Fruit fly (Drosophila melanogaster): ENCODE data around the gene Pdha.

Pdha gene

dm6 chrX:4686150-4686549, 15.9 kb upstream of the Pdha start (continued):
- TF ChIP-seq lmd (GFP tag; IDR thresholded peaks at IDR 0.05) = no peak
- TF ChIP-seq Atf6 (GFP tag; IDR thresholded peaks at IDR 0.05) = no peak
- no peak for TF ChIP-seq Antp (GFP tag; optimal IDR thresholded peaks at IDR 0.05)
- peak in 1 of 2 experiments; percentile 46 for TF ChIP-seq Pdp1 (GFP tag; optimal IDR thresholded peaks at IDR 0.05)
- TF ChIP-seq CG9215 (GFP tag; IDR thresholded peaks at IDR 0.05) = no peak
- TF ChIP-seq fd3F (GFP tag; optimal IDR thresholded peaks at IDR 0.05) = no peak
- TF ChIP-seq HmgZ (tag; optimal IDR thresholded peaks at IDR 0.05) = peak; percentile 36
- TF ChIP-seq CG2875 (GFP tag; optimal IDR thresholded peaks at IDR 0.05) = no peak
- peak in 1 of 3 experiments; percentile 58 for TF ChIP-seq lola (GFP tag; optimal IDR thresholded peaks at IDR 0.05)
- 0 out of 3 replicates have a peak, but pooled peaks have one; percentile 24 for TF ChIP-seq CG6791 (GFP tag; IDR thresholded peaks at IDR 0.05; ENCODE audit: partially characterized antibody)
- TF ChIP-seq CG6254 (GFP tag; optimal IDR thresholded peaks at IDR 0.05) = no peak
- peak; percentile 11 for TF ChIP-seq exex (tag; optimal IDR thresholded peaks at IDR 0.05)
- no peak for TF ChIP-seq esg (GFP tag; conservative IDR thresholded peaks at IDR 0.05)
- TF ChIP-seq vnd (GFP tag; IDR thresholded peaks at IDR 0.05; ENCODE audit: partially characterized antibody) = no peak
- TF ChIP-seq nau (GFP tag; optimal IDR thresholded peaks at IDR 0.05) = no peak
- TF ChIP-seq cwo (GFP tag; optimal IDR thresholded peaks at IDR 0.05) = no peak
- TF ChIP-seq dmrt11E (tag; optimal IDR thresholded peaks at IDR 0.05) = no peak
- no peak for TF ChIP-seq sisA (GFP tag; IDR thresholded peaks at IDR 0.05)
- TF ChIP-seq ATbp (GFP tag; optimal IDR thresholded peaks at IDR 0.05) = no peak
- no peak for TF ChIP-seq CHES-1-like (GFP tag; optimal IDR thresholded peaks at IDR 0.05)
- no peak for TF ChIP-seq Deaf1 (tag; optimal IDR thresholded peaks at IDR 0.05)
- TF ChIP-seq MBD-R2 (GFP tag; IDR thresholded peaks at IDR 0.05) = peak; percentile 20; the same call in 1 of the 2 replicates
- no peak for TF ChIP-seq eyg (GFP tag; optimal IDR thresholded peaks at IDR 0.05)
- TF ChIP-seq CG12155 (GFP tag; optimal IDR thresholded peaks at IDR 0.05) = no peak
- peak; percentile 76 for TF ChIP-seq sens (GFP tag)
- no peak for TF ChIP-seq CG14860 (GFP tag; IDR thresholded peaks at IDR 0.05; ENCODE audit: partially characterized antibody)
- no peak for TF ChIP-seq Bgb (GFP tag; IDR thresholded peaks at IDR 0.05; ENCODE audit: partially characterized antibody)
- TF ChIP-seq nmo (GFP tag; optimal IDR thresholded peaks at IDR 0.05) = no peak
- TF ChIP-seq CG1832 (GFP tag; optimal IDR thresholded peaks at IDR 0.05) = peak; percentile 91
- TF ChIP-seq Six4 (GFP tag; optimal IDR thresholded peaks at IDR 0.05) = no peak
- no peak for TF ChIP-seq CG2712 (tag; optimal IDR thresholded peaks at IDR 0.05)
- TF ChIP-seq knrl (GFP tag; IDR thresholded peaks at IDR 0.05; ENCODE audit: partially characterized antibody) = no peak
- no peak for TF ChIP-seq zf30C (GFP tag; optimal IDR thresholded peaks at IDR 0.05)
- peak; percentile 4 for TF ChIP-seq NfI (GFP tag; optimal IDR thresholded peaks at IDR 0.05)
- peak; percentile 23 for TF ChIP-seq sug (tag; optimal IDR thresholded peaks at IDR 0.05)
- TF ChIP-seq CG5953 (GFP tag; IDR thresholded peaks at IDR 0.05) = no peak
- TF ChIP-seq Sry-δ (GFP tag; optimal IDR thresholded peaks at IDR 0.05) = no peak
- no peak for TF ChIP-seq CG9609 (GFP tag; optimal IDR thresholded peaks at IDR 0.05)
- no peak for TF ChIP-seq unpg (GFP tag; optimal IDR thresholded peaks at IDR 0.05)
- TF ChIP-seq CG14667 (GFP tag; IDR thresholded peaks at IDR 0.05) = no peak
- TF ChIP-seq CG3163 (GFP tag; optimal IDR thresholded peaks at IDR 0.05) = no peak
- no peak for TF ChIP-seq unc-4 (GFP tag; IDR thresholded peaks at IDR 0.05; ENCODE audit: partially characterized antibody)
- TF ChIP-seq CTCF (GFP tag; optimal IDR thresholded peaks at IDR 0.05) = no peak
- TF ChIP-seq CG13296 (GFP tag; optimal IDR thresholded peaks at IDR 0.05) = peak; percentile 11
- TF ChIP-seq disco-r (GFP tag; optimal IDR thresholded peaks at IDR 0.05) = no peak
- TF ChIP-seq CG13123 (GFP tag; optimal IDR thresholded peaks at IDR 0.05) = no peak
- TF ChIP-seq Ets65A (GFP tag) = no peak
- TF ChIP-seq sob (GFP tag; IDR thresholded peaks at IDR 0.05) = no peak
- TF ChIP-seq tap (tag; optimal IDR thresholded peaks at IDR 0.05) = no peak
- peak; percentile 68 for TF ChIP-seq Nf-YB (GFP tag; optimal IDR thresholded peaks at IDR 0.05)
- no peak for TF ChIP-seq CG12071 (GFP tag; optimal IDR thresholded peaks at IDR 0.05)
